Fruit fly (Drosophila melanogaster): ENCODE measurements around the gene CG12105.
A peak's percentile ranks its signal among the peaks of the same experiment; 100 is the strongest.

Gene CG12105

DNA sequence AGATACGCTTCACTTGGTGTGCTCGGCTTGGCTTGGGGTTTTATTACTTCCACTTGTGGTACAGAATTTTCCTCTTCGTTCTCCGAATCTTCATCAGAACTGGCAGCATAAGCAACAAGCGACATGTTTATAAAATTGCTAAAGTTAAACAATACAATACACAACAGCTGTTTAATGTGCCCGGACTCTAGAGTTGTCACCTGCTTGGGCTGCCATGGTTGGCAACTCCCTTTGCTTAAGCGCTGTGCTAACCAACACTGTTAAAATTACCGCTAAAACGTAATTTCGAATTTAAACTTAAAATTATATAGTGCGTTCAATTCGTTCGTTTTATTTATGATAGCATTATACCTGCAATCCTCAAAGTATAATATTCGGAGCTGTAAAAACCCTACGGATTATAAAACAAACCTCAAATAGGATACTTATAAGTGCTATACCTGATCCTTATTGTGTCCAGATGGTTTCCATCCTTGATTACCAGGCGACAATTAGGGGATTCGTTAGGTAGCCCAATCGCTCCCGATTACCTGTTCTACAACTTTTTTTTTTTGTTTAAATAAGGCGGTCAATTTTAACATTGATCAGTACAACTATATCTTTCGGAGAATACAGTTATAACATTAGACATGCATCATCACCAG lies 31.8 kb upstream of the CG12105 start, which contains the start of the genes CG17249 and Bro:
Gene CG17249, minus strand, starts transcription at position 189 of the 644 bp plus-strand sequence.
Gene Bro, plus strand, starts transcription at position 594 of the 644 bp plus-strand sequence.
- TF ChIP-seq CG3919 (GFP tag; optimal IDR thresholded peaks at IDR 0.05) (peak; percentile 13), lz (GFP tag; optimal IDR thresholded peaks at IDR 0.05) (peak; percentile 27), esn (GFP tag; optimal IDR thresholded peaks at IDR 0.05) (peak; percentile 29), fd85E (GFP tag; optimal IDR thresholded peaks at IDR 0.05) (no peak), Gug (GFP tag; IDR thresholded peaks at IDR 0.05) (no peak), Hr38 (GFP tag; optimal IDR thresholded peaks at IDR 0.05) (no peak), topi (GFP tag; optimal IDR thresholded peaks at IDR 0.05) (peak; percentile 11), CG31627 (GFP tag; optimal IDR thresholded peaks at IDR 0.05) (peak; percentile 53), CG15336 (GFP tag; IDR thresholded peaks at IDR 0.05) (no peak), CG6163 (GFP tag; IDR thresholded peaks at IDR 0.05) (no peak), fd59A (GFP tag; optimal IDR thresholded peaks at IDR 0.05) (no peak), CG1621 (tag; optimal IDR thresholded peaks at IDR 0.05) (peak; percentile 78), Eip78C (GFP tag) (peak; percentile 34), Sox14 (GFP tag; optimal IDR thresholded peaks at IDR 0.05) (peak; percentile 64), Ets21C (GFP tag; optimal IDR thresholded peaks at IDR 0.05) (no peak), dac (GFP tag; optimal IDR thresholded peaks at IDR 0.05) (no peak)

DNA sequence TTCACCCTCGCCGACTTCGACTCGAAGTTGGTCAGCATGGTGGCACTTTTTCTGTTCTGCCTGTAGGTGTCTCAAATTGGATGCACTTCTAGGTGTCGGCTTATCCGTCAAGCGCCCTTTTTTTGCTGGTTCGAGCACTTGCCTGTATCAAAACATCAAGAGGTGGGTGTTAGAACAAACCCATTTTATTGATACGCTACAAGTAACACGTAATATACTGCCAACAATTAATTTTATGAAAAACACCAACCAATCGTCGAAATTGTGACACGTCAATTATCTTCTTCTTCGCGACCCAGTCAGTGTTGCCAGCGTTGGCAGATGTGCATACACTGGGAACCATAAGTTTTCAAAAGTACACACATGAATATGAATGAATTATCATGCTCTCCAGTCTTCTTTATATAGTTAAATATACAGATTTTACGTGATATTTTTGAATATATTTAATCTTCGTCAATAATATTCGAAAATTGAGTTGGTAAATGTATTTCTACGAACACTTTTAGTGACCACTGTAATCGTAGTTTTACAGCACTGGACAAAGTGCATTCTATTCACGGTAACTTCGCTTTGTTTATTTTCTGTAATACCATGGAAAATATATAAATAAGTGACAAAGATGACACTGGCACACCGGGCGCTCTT lies 29.4 kb upstream of the CG12105 start, which contains the start of the genes alphaCOP and CG13919:
Gene alphaCOP, minus strand, starts transcription at position 280 of the 648 bp plus-strand sequence.
Gene CG13919, plus strand, starts transcription at position 548 of the 648 bp plus-strand sequence.
- TF ChIP-seq topi (GFP tag; optimal IDR thresholded peaks at IDR 0.05): peak; percentile 98
- TF ChIP-seq CG6854 (GFP tag; optimal IDR thresholded peaks at IDR 0.05): peak; percentile 82
- peak; percentile 97 for TF ChIP-seq Hr39 (GFP tag; optimal IDR thresholded peaks at IDR 0.05)
- TF ChIP-seq ss (GFP tag; optimal IDR thresholded peaks at IDR 0.05): peak; percentile 94 to 97
- TF ChIP-seq CG32006 (GFP tag; optimal IDR thresholded peaks at IDR 0.05): peak; percentile 97
- peak; percentile 89 for TF ChIP-seq spab (GFP tag; optimal IDR thresholded peaks at IDR 0.05)
- peak; percentile 95 for TF ChIP-seq Ets96B (tag; optimal IDR thresholded peaks at IDR 0.05)
- peak; percentile 95 for TF ChIP-seq CG1621 (tag; optimal IDR thresholded peaks at IDR 0.05)
- TF ChIP-seq Hr38 (GFP tag; optimal IDR thresholded peaks at IDR 0.05): peak; percentile 70
- TF ChIP-seq CG10631 (GFP tag; optimal IDR thresholded peaks at IDR 0.05): peak; percentile 98
- no peak for TF ChIP-seq Eip93F (GFP tag; optimal IDR thresholded peaks at IDR 0.05)
- TF ChIP-seq Hr4 (GFP tag; optimal IDR thresholded peaks at IDR 0.05): peak; percentile 98
- peak; percentile 97 for TF ChIP-seq CG34406 (GFP tag; optimal IDR thresholded peaks at IDR 0.05)
- peak; percentile 99 for TF ChIP-seq svp (GFP tag)
- TF ChIP-seq CG4318 (GFP tag; optimal IDR thresholded peaks at IDR 0.05): no peak
- peak; percentile 91 for TF ChIP-seq CG16779 (tag; optimal IDR thresholded peaks at IDR 0.05)
- TF ChIP-seq salr (GFP tag; optimal IDR thresholded peaks at IDR 0.05): peak; percentile 94
- peak; percentile 91 for TF ChIP-seq CG6808 (GFP tag; optimal IDR thresholded peaks at IDR 0.05)
- peak; percentile 96 for TF ChIP-seq Eip75B (GFP tag; optimal IDR thresholded peaks at IDR 0.05)
- peak; percentile 83 for TF ChIP-seq Blimp-1 (GFP tag; optimal IDR thresholded peaks at IDR 0.05)
- TF ChIP-seq Ets21C (GFP tag; optimal IDR thresholded peaks at IDR 0.05): peak; percentile 95
- peak; percentile 96 for TF ChIP-seq fd59A (GFP tag; optimal IDR thresholded peaks at IDR 0.05)
- TF ChIP-seq Smox (GFP tag; optimal IDR thresholded peaks at IDR 0.05): peak; percentile 97
- peak; percentile 97 for TF ChIP-seq Sox102F (GFP tag; optimal IDR thresholded peaks at IDR 0.05)
- TF ChIP-seq CG3919 (GFP tag; optimal IDR thresholded peaks at IDR 0.05): peak; percentile 96
- TF ChIP-seq CG3032 (tag; optimal IDR thresholded peaks at IDR 0.05): peak; percentile 97
- peak; percentile 91 for TF ChIP-seq CG7368 (GFP tag; optimal IDR thresholded peaks at IDR 0.05)
- TF ChIP-seq Met (GFP tag; optimal IDR thresholded peaks at IDR 0.05): peak; percentile 98
- TF ChIP-seq dsx (GFP tag; optimal IDR thresholded peaks at IDR 0.05; ENCODE audit: poor library complexity, severe bottlenecking): peak; percentile 98
- TF ChIP-seq Sox15 (GFP tag; optimal IDR thresholded peaks at IDR 0.05): peak; percentile 97
- TF ChIP-seq eg (GFP tag; IDR thresholded peaks at IDR 0.05): peak; percentile 98
- no peak for TF ChIP-seq fd85E (GFP tag; optimal IDR thresholded peaks at IDR 0.05)
- TF ChIP-seq CG8119 (GFP tag; IDR thresholded peaks at IDR 0.05): peak; percentile 99
- TF ChIP-seq esn (GFP tag; optimal IDR thresholded peaks at IDR 0.05): peak; percentile 98
- TF ChIP-seq lz (GFP tag; optimal IDR thresholded peaks at IDR 0.05): peak; percentile 98
- TF ChIP-seq CG31627 (GFP tag; optimal IDR thresholded peaks at IDR 0.05): peak; percentile 98
- peak; percentile 100 for TF ChIP-seq Eip78C (GFP tag)
- no peak for TF ChIP-seq CG6276 (GFP tag; optimal IDR thresholded peaks at IDR 0.05)
- peak; percentile 99 for TF ChIP-seq OdsH (GFP tag; optimal IDR thresholded peaks at IDR 0.05)
- peak; percentile 97 for TF ChIP-seq achi (GFP tag; optimal IDR thresholded peaks at IDR 0.05)
- peak; percentile 91 for TF ChIP-seq dac (GFP tag; optimal IDR thresholded peaks at IDR 0.05)

Measured in whole organism, prepupa.